Fruit fly (Drosophila melanogaster) whole organism, wandering third instar larva: Measurements from ENCODE around the gene RpS7.

ENCODE experiments used
- Dif ChIP-seq: fragments of 200-275, 200-300 bp; sonication (Bioruptor generic); optimal IDR thresholded peaks from 2 replicates; lab custom pipeline; 2018; ENCODE audit warnings: missing biosample characterization, missing genetic modification characterization; ENCODE audit not compliant: partially characterized antibody
- OdsH ChIP-seq: fragments of 200-800 bp; sonication (Bioruptor generic); optimal IDR thresholded peaks from 2 replicates; lab custom pipeline; 2016; ENCODE audit warnings: missing biosample characterization, mild to moderate bottlenecking, missing genetic modification characterization
- Vsx2 ChIP-seq: fragments of 200-300, 225-300 bp; sonication (Bioruptor generic); optimal IDR thresholded peaks from 2 replicates; lab custom pipeline; 2018; ENCODE audit warnings: missing biosample characterization, missing genetic modification characterization; ENCODE audit not compliant: partially characterized antibody
- dmrt93B ChIP-seq: fragments of 200-800 bp; sonication (Bioruptor generic); optimal IDR thresholded peaks from 2 replicates; lab custom pipeline; 2018; ENCODE audit warnings: missing biosample characterization, mild to moderate bottlenecking, missing genetic modification characterization
- fru ChIP-seq: fragments of 200-800 bp; sonication (Bioruptor generic); optimal IDR thresholded peaks from 3 replicates; lab custom pipeline; 2016; ENCODE audit warnings: missing biosample characterization, mild to moderate bottlenecking, missing genetic modification characterization
- h ChIP-seq: fragments of 200-800 bp; sonication (Bioruptor generic); optimal IDR thresholded peaks from 3 replicates; lab custom pipeline; 2016; ENCODE audit warnings: missing biosample characterization, mild to moderate bottlenecking, missing genetic modification characterization
- psq ChIP-seq: fragments of 200-800 bp; sonication (Bioruptor generic); optimal IDR thresholded peaks from 3 replicates; lab custom pipeline; 2017; ENCODE audit warnings: missing biosample characterization, mild to moderate bottlenecking, missing genetic modification characterization, moderate library complexity

DNA sequence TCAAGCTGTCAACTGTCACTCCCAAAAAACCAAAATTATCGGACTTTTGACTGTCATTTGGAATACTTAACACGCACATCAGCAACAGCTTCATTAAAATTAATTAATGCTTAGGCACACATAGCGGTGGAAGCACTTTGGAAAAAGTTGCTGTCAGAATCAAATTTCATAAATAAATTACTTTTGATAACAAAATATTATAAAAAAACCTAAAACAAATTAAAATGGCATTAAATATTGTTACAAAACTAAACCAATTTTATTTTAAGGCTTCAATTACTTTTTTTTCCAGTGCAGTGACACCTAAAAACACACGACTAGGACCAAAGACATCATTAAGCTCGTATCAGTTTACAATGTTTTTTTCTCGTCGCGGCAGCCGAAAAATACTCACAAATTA, 47.4 kb upstream of the RpS7 start:
- TF ChIP-seq fru (GFP tag; lab: Kevin White, UChicago) (peak; percentile 21), h (GFP tag; lab: Kevin White, UChicago) (peak; percentile 71), OdsH (peak; percentile 29), psq (GFP tag; lab: Kevin White, UChicago) (no peak), dmrt93B (peak; percentile 26), Dif (GFP tag; lab: Kevin White, UChicago) (no peak), Vsx2 (GFP tag; lab: Kevin White, UChicago) (no peak)
